Fruit fly (Drosophila melanogaster): ENCODE measurements around the gene CG32444.
A peak's percentile ranks its signal among the peaks of the same experiment; 100 is the strongest.

The CG32444 gene

DNA sequence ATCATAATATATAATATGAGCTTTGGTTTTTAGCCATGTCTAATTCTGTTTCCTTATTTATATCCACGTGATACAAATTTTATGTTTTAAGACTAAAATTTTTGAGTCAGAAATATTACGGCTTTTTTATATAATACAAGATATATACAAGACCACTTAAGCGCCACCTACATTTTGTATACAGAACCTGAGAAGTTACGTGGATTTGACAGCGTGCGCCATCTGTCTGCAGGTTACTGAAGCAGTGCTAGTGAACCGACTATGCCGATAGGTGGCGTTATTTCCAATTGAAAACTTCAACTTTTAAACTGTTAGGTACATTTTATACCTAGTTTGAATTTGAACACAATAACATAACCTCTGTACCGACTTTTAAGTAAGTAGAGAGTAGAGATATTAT, 16.0 kb downstream of the CG32444 start (continued):
- TF ChIP-seq Sox102F (GFP tag; optimal IDR thresholded peaks at IDR 0.05) (peak; percentile 81), CG9609 (GFP tag; optimal IDR thresholded peaks at IDR 0.05) (peak; percentile 65), unc-4 (GFP tag; IDR thresholded peaks at IDR 0.05; ENCODE audit: partially characterized antibody) (no peak), CG16779 (GFP tag; IDR thresholded peaks at IDR 0.05) (no peak), exex (tag; optimal IDR thresholded peaks at IDR 0.05) (no peak), crc (GFP tag; optimal IDR thresholded peaks at IDR 0.05) (no peak), schlank (tag; optimal IDR thresholded peaks at IDR 0.05) (no peak), CG32772 (GFP tag; IDR thresholded peaks at IDR 0.05) (peak; percentile 76), Ets65A (GFP tag) (peak; percentile 97), shn (GFP tag; optimal IDR thresholded peaks at IDR 0.05) (peak; percentile 58), Camta (GFP tag; optimal IDR thresholded peaks at IDR 0.05) (peak; percentile 65), Gug (GFP tag; IDR thresholded peaks at IDR 0.05) (peak; percentile 70), CG10431 (GFP tag; optimal IDR thresholded peaks at IDR 0.05) (no peak), Ssrp (tag; optimal IDR thresholded peaks at IDR 0.05) (peak; percentile 46), PHDP (tag; optimal IDR thresholded peaks at IDR 0.05) (peak; percentile 65), CG10959 (GFP tag; IDR thresholded peaks at IDR 0.05) (peak; percentile 69), CG18476 (GFP tag; optimal IDR thresholded peaks at IDR 0.05) (no peak), pzg (GFP tag; optimal IDR thresholded peaks at IDR 0.05) (peak; percentile 5), cad (GFP tag; optimal IDR thresholded peaks at IDR 0.05) (no peak), trem (tag; optimal IDR thresholded peaks at IDR 0.05) (peak; percentile 61), CG6254 (GFP tag; optimal IDR thresholded peaks at IDR 0.05) (no peak), CG10979 (tag; optimal IDR thresholded peaks at IDR 0.05) (peak; percentile 100), CG2678 (tag; optimal IDR thresholded peaks at IDR 0.05) (peak; percentile 56), CG8924 (tag; optimal IDR thresholded peaks at IDR 0.05) (no peak), Dip2 (GFP tag; IDR thresholded peaks at IDR 0.05) (peak; percentile 91), CG16815 (GFP tag; optimal IDR thresholded peaks at IDR 0.05) (peak; percentile 45), CG30431 (GFP tag; optimal IDR thresholded peaks at IDR 0.05) (peak; percentile 53), Bteb2 (GFP tag; optimal IDR thresholded peaks at IDR 0.05) (peak; percentile 11), sens-2 (GFP tag; IDR thresholded peaks at IDR 0.05) (peak; percentile 32; the same call in 1 of the 2 replicates), CG8281 (tag; optimal IDR thresholded peaks at IDR 0.05) (no peak)

DNA sequence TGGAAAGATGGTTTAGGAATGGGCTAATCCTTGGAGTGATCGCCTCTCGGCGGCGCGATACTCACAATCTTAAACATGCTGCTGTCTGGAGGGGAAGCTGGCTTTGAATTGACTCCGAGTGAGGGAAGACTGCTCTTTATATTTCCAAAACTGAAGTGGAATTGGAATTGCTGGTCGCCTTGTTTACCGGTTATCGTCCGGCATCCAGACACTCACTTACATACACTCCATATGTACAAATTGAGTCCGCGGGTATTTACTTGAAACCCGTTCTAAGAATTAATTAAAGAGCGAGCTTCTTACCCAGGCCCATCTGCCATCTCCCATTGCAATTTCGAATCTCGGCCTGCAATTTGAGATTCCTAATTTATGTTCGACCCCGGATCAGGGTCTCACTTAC, 30.1 kb downstream of the CG32444 start, which contains the start of gene Cpr78E:
TSS of gene Cpr78E (minus strand) at position 101 of the 400 bp plus-strand sequence.
- TF ChIP-seq CG4820 (GFP tag; optimal IDR thresholded peaks at IDR 0.05) (no peak), Hr39 (optimal IDR thresholded peaks at IDR 0.05) (no peak), prd (optimal IDR thresholded peaks at IDR 0.05) (no peak), prd (GFP tag; IDR thresholded peaks at IDR 0.05) (no peak), CG7963 (GFP tag; IDR thresholded peaks at IDR 0.05; ENCODE audit: partially characterized antibody) (no peak), Atf-2 (GFP tag; optimal IDR thresholded peaks at IDR 0.05) (no peak), Ptx1 (GFP tag; IDR thresholded peaks at IDR 0.05) (no peak), HLH3B (GFP tag; IDR thresholded peaks at IDR 0.05) (no peak), CG4617 (GFP tag; optimal IDR thresholded peaks at IDR 0.05; ENCODE audit: borderline replicate concordance) (no peak), HmgZ (tag; optimal IDR thresholded peaks at IDR 0.05) (no peak), Tbp (GFP tag; optimal IDR thresholded peaks at IDR 0.05) (no peak), Poxn (GFP tag; IDR thresholded peaks at IDR 0.05) (no peak), gce (GFP tag; IDR thresholded peaks at IDR 0.05) (no peak), B-H2 (GFP tag; optimal IDR thresholded peaks at IDR 0.05) (no peak), CG6254 (GFP tag; optimal IDR thresholded peaks at IDR 0.05) (no peak), CG5180 (GFP tag; optimal IDR thresholded peaks at IDR 0.05) (no peak), luna (GFP tag; optimal IDR thresholded peaks at IDR 0.05) (no peak), fd96Cb (tag; optimal IDR thresholded peaks at IDR 0.05) (no peak), CG9876 (GFP tag; optimal IDR thresholded peaks at IDR 0.05) (no peak)
